Worm (Caenorhabditis elegans) whole organism, L1 larva: ENCODE results near the gene C03H12.1.

Experiments
- C04F5.9 ChIP-seq: sonication (generic microtip); optimal IDR thresholded peaks from 2 replicates; lab custom pipeline; 2016; ENCODE audit warnings: missing genetic modification characterization, missing compliant biosample characterization
- C34B4.2 ChIP-seq: sonication (generic microtip); optimal IDR thresholded peaks from 2 replicates; lab custom pipeline; 2017; ENCODE audit warnings: mild to moderate bottlenecking, missing genetic modification characterization, missing compliant biosample characterization
- aha-1 ChIP-seq: fragments of 150-350 bp; optimal IDR thresholded peaks from 2 replicates; lab custom pipeline; 2014; ENCODE audit warnings: missing biosample characterization, missing genetic modification characterization
- alr-1 ChIP-seq: fragments of 200-800 bp; sonication (Bioruptor generic); optimal IDR thresholded peaks from 2 replicates; lab custom pipeline; 2018; ENCODE audit warnings: borderline replicate concordance, mild to moderate bottlenecking, missing genetic modification characterization, missing compliant biosample characterization
- ceh-82 ChIP-seq, 3 experiments: fragments of 150-350 bp in 1 of 3; sonication (generic microtip) in 2 of 3; optimal IDR thresholded peaks; 2 replicates each; lab custom pipeline; 2014 to 2017; ENCODE audit warnings: missing biosample characterization in 3 of 3, missing genetic modification characterization in 3 of 3
- ceh-90 ChIP-seq: sonication (generic microtip); optimal IDR thresholded peaks from 2 replicates; lab custom pipeline; 2016; ENCODE audit warnings: missing genetic modification characterization, missing compliant biosample characterization
- efl-1 ChIP-seq, 4 experiments: fragments of 150-350 bp; optimal IDR thresholded peaks in 3 of 4; peaks in 1 of 4; 1 replicate in 1 of 4; 2 replicates in 3 of 4; lab custom pipeline; 2014; ENCODE audit warnings: missing biosample characterization in 2 of 4, missing genetic modification characterization in 2 of 4, missing genetic modification reagents in 2 of 4
- egl-13 ChIP-seq: sonication (generic microtip); optimal IDR thresholded peaks from 2 replicates; lab custom pipeline; 2016; ENCODE audit warnings: missing genotype, missing genetic modification reagents, missing genetic modification characterization, missing compliant biosample characterization
- fkh-4 ChIP-seq: sonication (generic microtip); optimal IDR thresholded peaks from 2 replicates; lab custom pipeline; 2016; ENCODE audit warnings: missing compliant biosample characterization, missing genetic modification characterization, borderline replicate concordance
- grh-1 ChIP-seq: fragments of 200-800 bp; sonication (Bioruptor generic); IDR thresholded peaks from 2 replicates; pipeline ENCODE4 v1.3.6; 2022; ENCODE audit warnings: missing genetic modification reagents, missing genetic modification characterization, missing compliant biosample characterization
- hlh-4 ChIP-seq: sonication (generic microtip); optimal IDR thresholded peaks from 2 replicates; lab custom pipeline; 2016; ENCODE audit warnings: mild to moderate bottlenecking, missing genetic modification characterization, missing compliant biosample characterization
- hpl-2 ChIP-seq: fragments of 150-350 bp; optimal IDR thresholded peaks from 2 replicates; lab custom pipeline; 2014; ENCODE audit warnings: missing biosample characterization, missing genetic modification reagents, missing genetic modification characterization
- isw-1 ChIP-seq: fragments of 200-800 bp; sonication (Bioruptor generic); IDR thresholded peaks from 2 replicates; pipeline ENCODE4 v1.3.6; 2022; ENCODE audit warnings: missing genetic modification characterization, missing compliant biosample characterization
- jun-1 ChIP-seq: fragments of 150-350 bp; optimal IDR thresholded peaks from 2 replicates; lab custom pipeline; 2014; ENCODE audit warnings: missing biosample characterization, missing genetic modification reagents, missing genetic modification characterization
- lin-14 ChIP-seq: fragments of 200-800 bp; sonication (Bioruptor generic); optimal IDR thresholded peaks from 2 replicates; lab custom pipeline; 2018; ENCODE audit warnings: mild to moderate bottlenecking, missing genetic modification characterization, moderate library complexity, missing compliant biosample characterization
- lin-35 ChIP-seq, 2 experiments: fragments of 150-350 bp; optimal IDR thresholded peaks; 2 replicates each; lab custom pipeline; 2014; ENCODE audit warnings: missing biosample characterization in 2 of 2, missing genetic modification characterization in 2 of 2, missing genetic modification reagents in 2 of 2
- lin-39 ChIP-seq: fragments of 150-350 bp; optimal IDR thresholded peaks from 2 replicates; lab custom pipeline; 2014; ENCODE audit warnings: missing biosample characterization, missing genetic modification reagents, missing genetic modification characterization
- lir-3 ChIP-seq: sonication (generic microtip); optimal IDR thresholded peaks from 2 replicates; lab custom pipeline; 2016; ENCODE audit warnings: mild to moderate bottlenecking, missing genetic modification characterization, moderate library complexity, missing compliant biosample characterization; ENCODE audit not compliant: poor library complexity
- lsy-2 ChIP-seq, 2 experiments: fragments of 150-350 bp; optimal IDR thresholded peaks; 2 replicates each; lab custom pipeline; 2014; ENCODE audit warnings: missing biosample characterization in 2 of 2, missing genetic modification characterization in 2 of 2
- mab-9 ChIP-seq: fragments of 200-800 bp; sonication (Bioruptor generic); IDR thresholded peaks from 2 replicates; pipeline ENCODE4 v1.3.6; 2022; ENCODE audit warnings: missing genetic modification reagents, missing genetic modification characterization, missing compliant biosample characterization
- mep-1 ChIP-seq: fragments of 150-350 bp; optimal IDR thresholded peaks from 2 replicates; lab custom pipeline; 2014; ENCODE audit warnings: missing biosample characterization, missing genetic modification characterization
- nhr-12 ChIP-seq: sonication (generic microtip); optimal IDR thresholded peaks from 2 replicates; lab custom pipeline; 2017; ENCODE audit warnings: missing biosample characterization, missing genetic modification characterization
- nhr-237 ChIP-seq: fragments of 150-350 bp; optimal IDR thresholded peaks from 2 replicates; lab custom pipeline; 2014; ENCODE audit warnings: missing biosample characterization, missing genetic modification characterization
- nhr-28 ChIP-seq: fragments of 150-350 bp; optimal IDR thresholded peaks from 2 replicates; lab custom pipeline; 2014; ENCODE audit warnings: missing biosample characterization, missing genetic modification characterization
- nhr-47 ChIP-seq: sonication (generic microtip); optimal IDR thresholded peaks from 2 replicates; lab custom pipeline; 2016; ENCODE audit warnings: mild to moderate bottlenecking, missing genetic modification characterization, moderate library complexity, missing compliant biosample characterization
- nhr-71 ChIP-seq: sonication (generic microtip); optimal IDR thresholded peaks from 2 replicates; lab custom pipeline; 2016; ENCODE audit warnings: mild to moderate bottlenecking, missing genetic modification characterization, moderate library complexity, missing compliant biosample characterization
- nhr-84 ChIP-seq: sonication (generic microtip); optimal IDR thresholded peaks from 2 replicates; lab custom pipeline; 2017; ENCODE audit warnings: missing biosample characterization, missing genetic modification characterization
- nhr-85 ChIP-seq: sonication (generic microtip); peaks from one replicate; lab custom pipeline; 2016; ENCODE audit warnings: missing genetic modification characterization, inconsistent platforms, missing compliant biosample characterization
- rnt-1 ChIP-seq: sonication (generic microtip); optimal IDR thresholded peaks from 2 replicates; lab custom pipeline; 2016; ENCODE audit warnings: mild to moderate bottlenecking, missing genetic modification characterization, moderate library complexity, missing compliant biosample characterization
- skn-1 ChIP-seq: fragments of 150-350 bp; optimal IDR thresholded peaks from 2 replicates; lab custom pipeline; 2014; ENCODE audit warnings: missing biosample characterization, missing genetic modification characterization
- snpc-4 ChIP-seq: fragments of 150-350 bp; optimal IDR thresholded peaks from 2 replicates; lab custom pipeline; 2014; ENCODE audit warnings: missing biosample characterization, missing genetic modification characterization
- snu-23 ChIP-seq: sonication (generic microtip); optimal IDR thresholded peaks from 2 replicates; lab custom pipeline; 2016; ENCODE audit warnings: missing genetic modification characterization, missing compliant biosample characterization
- unc-130 ChIP-seq: fragments of 150-350 bp; optimal IDR thresholded peaks from 2 replicates; lab custom pipeline; 2017; ENCODE audit warnings: missing biosample characterization, missing genetic modification characterization, inconsistent platforms
- unc-30 ChIP-seq: sonication (generic microtip); optimal IDR thresholded peaks from 2 replicates; lab custom pipeline; 2017; ENCODE audit warnings: missing biosample characterization, missing genetic modification characterization
- unc-62 ChIP-seq: fragments of 150-350 bp; optimal IDR thresholded peaks from 2 replicates; lab custom pipeline; 2014; ENCODE audit warnings: missing biosample characterization, missing genetic modification reagents, missing genetic modification characterization
- unc-86 ChIP-seq: sonication (generic microtip); optimal IDR thresholded peaks from 2 replicates; lab custom pipeline; 2016; ENCODE audit warnings: missing genetic modification characterization, missing compliant biosample characterization
- vab-15 ChIP-seq: sonication (generic microtip); optimal IDR thresholded peaks from 2 replicates; lab custom pipeline; 2017; ENCODE audit warnings: missing genotype, mild to moderate bottlenecking, missing genetic modification characterization, missing compliant biosample characterization
- zip-4 ChIP-seq: fragments of 200-800 bp; sonication (Bioruptor generic); optimal IDR thresholded peaks from 2 replicates; lab custom pipeline; 2018; ENCODE audit warnings: mild to moderate bottlenecking, missing genetic modification characterization, moderate library complexity, missing compliant biosample characterization
- ztf-11 ChIP-seq, 2 experiments: sonication (generic microtip); optimal IDR thresholded peaks; 2 replicates each; lab custom pipeline; 2016 to 2017; ENCODE audit warnings: missing genetic modification characterization in 2 of 2, missing biosample characterization in 1 of 2, missing compliant biosample characterization in 1 of 2

C03H12.1 gene

ce11 chrX:15659561-15659960 lies 29.7 kb upstream of the C03H12.1 start (continued):
- TF ChIP-seq nhr-84 (tag; lab: Kevin White, UChicago) (no peak), snu-23 (GFP tag; lab: Kevin White, UChicago) (no peak), egl-13 (tag; lab: Kevin White, UChicago) (peak; percentile 22), aha-1 (no peak), unc-86 (peak; percentile 31), zip-4 (GFP tag; lab: Kevin White, UChicago) (no peak), efl-1 (optimal IDR thresholded peaks at IDR 0.05; lab: Kevin White, UChicago) (no peak), efl-1 (GFP tag; optimal IDR thresholded peaks at IDR 0.05 in 1 of 2; lab: Kevin White, UChicago) (no peak), hlh-4 (no peak), C34B4.2 (no peak), nhr-71 (tag; lab: Kevin White, UChicago) (no peak), jun-1 (tag; lab: Kevin White, UChicago) (no peak)

ce11 chrX:15663740-15664139 lies 25.5 kb upstream of the C03H12.1 start:
- TF ChIP-seq ceh-82 (tag; optimal IDR thresholded peaks at IDR 0.05; lab: Kevin White, UChicago), result no peak
- TF ChIP-seq nhr-12 (tag; lab: Kevin White, UChicago), result no peak
- TF ChIP-seq lin-39 (tag; lab: Kevin White, UChicago), result no peak
- TF ChIP-seq ceh-90 (tag; lab: Kevin White, UChicago), result no peak
- TF ChIP-seq mab-9 (GFP tag; lab: Robert Waterston, UW), result 0 out of 2 replicates have a peak, but pooled peaks have one; percentile 30
- no peak for TF ChIP-seq aha-1
- TF ChIP-seq alr-1 (tag; lab: Kevin White, UChicago), result no peak
- no peak for TF ChIP-seq fkh-4 (tag; lab: Kevin White, UChicago)
- TF ChIP-seq lsy-2 (tag; optimal IDR thresholded peaks at IDR 0.05; lab: Kevin White, UChicago), result no peak
- no peak for TF ChIP-seq nhr-237 (tag; lab: Kevin White, UChicago)
- peak; percentile 92 for TF ChIP-seq snpc-4 (tag; lab: Kevin White, UChicago)
- TF ChIP-seq isw-1 (GFP tag; lab: Robert Waterston, UW), result no peak
- no peak for TF ChIP-seq grh-1
- no peak for TF ChIP-seq snu-23 (GFP tag; lab: Kevin White, UChicago)
- no peak for TF ChIP-seq unc-130 (tag; lab: Kevin White, UChicago)
- no peak for TF ChIP-seq unc-62 (GFP tag; lab: Kevin White, UChicago)
- TF ChIP-seq hpl-2, result no peak
- no peak for TF ChIP-seq unc-30 (tag; lab: Kevin White, UChicago)
- TF ChIP-seq vab-15, result no peak
- TF ChIP-seq nhr-47 (tag; lab: Kevin White, UChicago), result peak; percentile 7

- TF ChIP-seq nhr-71 (tag; lab: Kevin White, UChicago) (peak; percentile 16), lin-14 (peak; percentile 65), ceh-90 (tag; lab: Kevin White, UChicago) (no peak), skn-1 (tag; lab: Kevin White, UChicago) (no peak), hlh-4 (peak; percentile 37), lir-3 (tag; lab: Kevin White, UChicago) (no peak), C04F5.9 (tag; lab: Kevin White, UChicago) (no peak)
Observed at ce11 chrX:15666169-15666811, 23.0 kb upstream of the C03H12.1 start, which contains the start of gene pcdr-1. Gene pcdr-1, plus strand, starts transcription at chrX:15666761.

ce11 chrX:15668053-15668599 lies 21.1 kb upstream of the C03H12.1 start:
- TF ChIP-seq nhr-85 (tag; lab: Kevin White, UChicago), result no peak
- peak; percentile 21 for TF ChIP-seq lin-14
- TF ChIP-seq isw-1 (GFP tag; lab: Robert Waterston, UW), result no peak
- no peak for TF ChIP-seq nhr-28 (tag; lab: Kevin White, UChicago)
- TF ChIP-seq jun-1 (tag; lab: Kevin White, UChicago), result no peak
- no peak for TF ChIP-seq lin-35 (GFP tag; optimal IDR thresholded peaks at IDR 0.05; lab: Kevin White, UChicago)
- TF ChIP-seq rnt-1 (tag; lab: Kevin White, UChicago), result no peak
- no peak for TF ChIP-seq mep-1 (tag; lab: Kevin White, UChicago)
- no peak for TF ChIP-seq ztf-11 (tag; optimal IDR thresholded peaks at IDR 0.05; lab: Kevin White, UChicago)
